Fruit fly (Drosophila melanogaster): ENCODE results near the gene CG15739.

Gene CG15739

dm6 chrX:11857522-11858438 is 15.3 kb upstream of the CG15739 start (continued):
- no peak for TF ChIP-seq dl (GFP tag; optimal IDR thresholded peaks at IDR 0.05; ENCODE audit: insufficient read depth in 1 of 2, partially characterized antibody in 2 of 2)
- peak; percentile 62 for TF ChIP-seq ey (GFP tag; optimal IDR thresholded peaks at IDR 0.05)
- TF ChIP-seq Hnf4 (GFP tag; optimal IDR thresholded peaks at IDR 0.05), result peak; percentile 75
- TF ChIP-seq Hr78 (GFP tag; optimal IDR thresholded peaks at IDR 0.05), result no peak
- no peak for TF ChIP-seq CrebA (GFP tag; optimal IDR thresholded peaks at IDR 0.05; ENCODE audit: borderline replicate concordance)
- TF ChIP-seq Sp1 (GFP tag; optimal IDR thresholded peaks at IDR 0.05), result peak; percentile 83
- TF ChIP-seq Dif (GFP tag; optimal IDR thresholded peaks at IDR 0.05; ENCODE audit: partially characterized antibody), result no peak
- no peak for TF ChIP-seq Myc (optimal IDR thresholded peaks at IDR 0.05)
- peak; percentile 47 for TF ChIP-seq sage (GFP tag; optimal IDR thresholded peaks at IDR 0.05)
- TF ChIP-seq Dfd (GFP tag; optimal IDR thresholded peaks at IDR 0.05), result no peak
- TF ChIP-seq dmrt93B (GFP tag; optimal IDR thresholded peaks at IDR 0.05), result peak; percentile 61

- TF ChIP-seq Vsx2 (GFP tag; optimal IDR thresholded peaks at IDR 0.05; ENCODE audit: partially characterized antibody), result no peak
- TF ChIP-seq CG9705 (GFP tag; optimal IDR thresholded peaks at IDR 0.05), result no peak
- TF ChIP-seq sv (GFP tag; optimal IDR thresholded peaks at IDR 0.05), result no peak
- no peak for TF ChIP-seq Jra (GFP tag; optimal IDR thresholded peaks at IDR 0.05)
- no peak for TF ChIP-seq Sp1 (GFP tag; optimal IDR thresholded peaks at IDR 0.05)
- TF ChIP-seq Hnf4 (GFP tag; optimal IDR thresholded peaks at IDR 0.05), result no peak
- no peak for TF ChIP-seq Dif (GFP tag; optimal IDR thresholded peaks at IDR 0.05; ENCODE audit: partially characterized antibody)
- no peak for TF ChIP-seq woc (GFP tag; optimal IDR thresholded peaks at IDR 0.05)
- TF ChIP-seq CrebA (GFP tag; optimal IDR thresholded peaks at IDR 0.05; ENCODE audit: borderline replicate concordance), result no peak
- TF ChIP-seq tai (GFP tag; optimal IDR thresholded peaks at IDR 0.05), result no peak
- TF ChIP-seq Dfd (GFP tag; optimal IDR thresholded peaks at IDR 0.05), result no peak
- no peak for TF ChIP-seq CG32264 (GFP tag; optimal IDR thresholded peaks at IDR 0.05)
- no peak for TF ChIP-seq dl (GFP tag; optimal IDR thresholded peaks at IDR 0.05; ENCODE audit: insufficient read depth in 1 of 2, partially characterized antibody in 2 of 2)
- TF ChIP-seq Rel (GFP tag; optimal IDR thresholded peaks at IDR 0.05), result no peak
- no peak for TF ChIP-seq Rel (tag; optimal IDR thresholded peaks at IDR 0.05)
- TF ChIP-seq dmrt93B (GFP tag; optimal IDR thresholded peaks at IDR 0.05), result no peak
- no peak for TF ChIP-seq psq (GFP tag; optimal IDR thresholded peaks at IDR 0.05)
Observed at dm6 chrX:11858439-11858813, 14.7 kb upstream of the CG15739 start.

- TF ChIP-seq ey (GFP tag; optimal IDR thresholded peaks at IDR 0.05), result no peak
- TF ChIP-seq Sp1 (GFP tag; optimal IDR thresholded peaks at IDR 0.05), result no peak
- no peak for TF ChIP-seq woc (GFP tag; optimal IDR thresholded peaks at IDR 0.05)
- TF ChIP-seq Hnf4 (GFP tag; optimal IDR thresholded peaks at IDR 0.05), result no peak
- TF ChIP-seq psq (GFP tag; optimal IDR thresholded peaks at IDR 0.05), result no peak
- TF ChIP-seq foxo (GFP tag; optimal IDR thresholded peaks at IDR 0.05), result no peak
- no peak for TF ChIP-seq fru (GFP tag; optimal IDR thresholded peaks at IDR 0.05)
- no peak for TF ChIP-seq Hr83 (GFP tag; optimal IDR thresholded peaks at IDR 0.05; ENCODE audit: poor library complexity, severe bottlenecking)
- TF ChIP-seq sv (GFP tag; optimal IDR thresholded peaks at IDR 0.05), result no peak
- TF ChIP-seq Rel (GFP tag; optimal IDR thresholded peaks at IDR 0.05), result no peak
- no peak for TF ChIP-seq Rel (tag; optimal IDR thresholded peaks at IDR 0.05)
- TF ChIP-seq rgr (GFP tag; optimal IDR thresholded peaks at IDR 0.05), result no peak
- TF ChIP-seq N (GFP tag; optimal IDR thresholded peaks at IDR 0.05), result no peak
- no peak for TF ChIP-seq CG9705 (GFP tag; optimal IDR thresholded peaks at IDR 0.05)
- no peak for TF ChIP-seq OdsH (GFP tag; optimal IDR thresholded peaks at IDR 0.05)
Observed at dm6 chrX:11868866-11869265, 4.3 kb upstream of the CG15739 start, which contains the start of the genes Nrd1 and CG1847. Gene Nrd1, minus strand, starts transcription at chrX:11868893. Gene CG1847, plus strand, starts transcription at chrX:11869170.

dm6 chrX:11872517-11872916 is 602 bp upstream of the CG15739 start, which contains the start of gene BORCS5:
Gene BORCS5, minus strand, starts transcription at chrX:11872779.
- TF ChIP-seq Hr78 (GFP tag; optimal IDR thresholded peaks at IDR 0.05), result peak; percentile 4
- TF ChIP-seq N (GFP tag; optimal IDR thresholded peaks at IDR 0.05), result peak; percentile 85
- TF ChIP-seq rgr (GFP tag; optimal IDR thresholded peaks at IDR 0.05), result no peak
- no peak for TF ChIP-seq Rel (GFP tag; optimal IDR thresholded peaks at IDR 0.05)
- peak; percentile 86 for TF ChIP-seq Rel (tag; optimal IDR thresholded peaks at IDR 0.05)
